Worm (Caenorhabditis elegans) whole organism, early embryonic: ENCODE measurements around the gene srt-18.

Source experiments
- F13C5.2 ChIP-seq: sonication (generic microtip); optimal IDR thresholded peaks from 2 replicates; lab custom pipeline; 2017; ENCODE audit warnings: mild to moderate bottlenecking, missing genetic modification characterization, inconsistent platforms, missing compliant biosample characterization
- ama-1 ChIP-seq: fragments of 150-350 bp; optimal IDR thresholded peaks from 2 replicates; lab custom pipeline; 2014
- ceh-13 ChIP-seq: fragments of 200-800 bp; sonication (Bioruptor generic); optimal IDR thresholded peaks from 2 replicates; lab custom pipeline; 2018; ENCODE audit warnings: mild to moderate bottlenecking, missing genetic modification characterization, missing compliant biosample characterization
- ceh-36 ChIP-seq: sonication (generic microtip); optimal IDR thresholded peaks from 2 replicates; lab custom pipeline; 2016; ENCODE audit warnings: missing genetic modification characterization, inconsistent platforms, missing compliant biosample characterization
- ets-7 ChIP-seq: sonication (generic microtip); optimal IDR thresholded peaks from 2 replicates; lab custom pipeline; 2016; ENCODE audit warnings: missing genotype, missing genetic modification characterization, missing compliant biosample characterization
- flt-1 ChIP-seq: fragments of 200-800 bp; sonication (Bioruptor generic); IDR thresholded peaks from 2 replicates; pipeline ENCODE4 v1.3.6; 2022; ENCODE audit warnings: missing genetic modification characterization, missing compliant biosample characterization
- hmbx-1 ChIP-seq: sonication (generic microtip); optimal IDR thresholded peaks from 2 replicates; lab custom pipeline; 2016; ENCODE audit warnings: mild to moderate bottlenecking, missing genetic modification characterization, missing compliant biosample characterization
- hmg-4 ChIP-seq: fragments of 200-800 bp; sonication (Bioruptor generic); optimal IDR thresholded peaks from 2 replicates; lab custom pipeline; 2018; ENCODE audit warnings: mild to moderate bottlenecking, missing genetic modification characterization, missing compliant biosample characterization
- hnd-1 ChIP-seq: sonication (generic microtip); optimal IDR thresholded peaks from 2 replicates; lab custom pipeline; 2016; ENCODE audit warnings: missing genetic modification characterization, missing compliant biosample characterization
- pes-1 ChIP-seq: fragments of 200-800 bp; sonication (Bioruptor generic); IDR thresholded peaks from 2 replicates; pipeline ENCODE4 v1.3.6; 2022; ENCODE audit warnings: missing genetic modification reagents, missing genetic modification characterization, missing compliant biosample characterization
- scrt-1 ChIP-seq: fragments of 200-800 bp; sonication (Bioruptor generic); IDR thresholded peaks from 2 replicates; pipeline ENCODE4 v1.3.6; 2022; ENCODE audit warnings: missing genetic modification characterization, missing compliant biosample characterization
- tbx-11 ChIP-seq: fragments of 200-800 bp; sonication (Bioruptor generic); IDR thresholded peaks from 2 replicates; pipeline ENCODE4 v1.3.6; 2022; ENCODE audit warnings: missing genetic modification characterization, missing compliant biosample characterization

DNA sequence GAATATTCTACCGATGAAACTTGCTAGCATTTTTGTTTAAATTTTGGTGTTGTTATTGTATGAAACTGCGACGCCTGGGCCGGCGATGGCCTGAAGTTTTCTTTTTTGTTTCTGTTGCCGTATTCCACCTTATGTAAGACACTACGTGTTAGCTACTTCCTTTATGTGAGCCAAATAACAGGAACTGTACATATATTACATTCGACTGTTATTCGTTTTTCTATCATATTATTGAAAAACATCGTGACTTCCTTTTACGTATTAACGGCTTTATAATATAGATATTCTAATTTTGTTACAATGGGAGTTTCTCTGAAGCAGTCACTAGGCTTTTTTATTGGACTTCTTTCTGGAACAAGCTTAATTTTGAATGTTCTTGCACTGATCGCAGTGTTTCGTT, 10.2 kb downstream of the srt-18 start, which contains the start of gene srx-3:
- TF ChIP-seq flt-1 (GFP tag; lab: Robert Waterston, UW) (no peak), hmg-4 (GFP tag; lab: Kevin White, UChicago) (no peak), tbx-11 (GFP tag; lab: Robert Waterston, UW) (no peak), F13C5.2 (tag; lab: Kevin White, UChicago) (no peak), ama-1 (no peak), pes-1 (GFP tag; lab: Robert Waterston, UW) (no peak), ets-7 (tag; lab: Kevin White, UChicago) (no peak), ceh-36 (tag; lab: Kevin White, UChicago) (no peak), hmbx-1 (no peak), ceh-13 (GFP tag; lab: Kevin White, UChicago) (no peak), hnd-1 (tag; lab: Kevin White, UChicago) (no peak), scrt-1 (GFP tag; lab: Robert Waterston, UW) (no peak)
